Worm (Caenorhabditis elegans) whole organism, L1 larva: ENCODE measurements around the gene acox-1.6.

Experiments used
- C16A3.4 ChIP-seq: fragments of 150-350 bp; optimal IDR thresholded peaks from 2 replicates; lab custom pipeline; 2014; ENCODE audit warnings: missing biosample characterization, missing genetic modification characterization
- F16B12.6 ChIP-seq: fragments of 150-350 bp; optimal IDR thresholded peaks from 2 replicates; lab custom pipeline; 2014; ENCODE audit warnings: missing biosample characterization, missing genetic modification characterization
- ama-1 ChIP-seq: fragments of 150-350 bp; optimal IDR thresholded peaks from 2 replicates; lab custom pipeline; 2014
- ceh-63 ChIP-seq: fragments of 200-800 bp; sonication (Bioruptor generic); optimal IDR thresholded peaks from 2 replicates; lab custom pipeline; 2018; ENCODE audit warnings: mild to moderate bottlenecking, missing genetic modification characterization, missing compliant biosample characterization
- ceh-88 ChIP-seq: fragments of 200-800 bp; sonication (Bioruptor generic); IDR thresholded peaks from 2 replicates; pipeline ENCODE4 v1.3.6; 2022; ENCODE audit warnings: missing genetic modification characterization, missing compliant biosample characterization
- ces-1 ChIP-seq: fragments of 150-350 bp; optimal IDR thresholded peaks from 2 replicates; lab custom pipeline; 2014; ENCODE audit warnings: missing biosample characterization, missing genetic modification reagents, missing genetic modification characterization
- dpl-1 ChIP-seq, 3 experiments: fragments of 150-350 bp in 2 of 3; sonication (generic microtip) in 1 of 3; optimal IDR thresholded peaks; 2 replicates each; lab custom pipeline; 2014 to 2017; ENCODE audit warnings: missing biosample characterization in 3 of 3, missing genetic modification characterization in 3 of 3, missing genetic modification reagents in 3 of 3
- dsc-1 ChIP-seq: sonication (generic microtip); optimal IDR thresholded peaks from 2 replicates; lab custom pipeline; 2016; ENCODE audit warnings: mild to moderate bottlenecking, missing genetic modification characterization, missing compliant biosample characterization
- efl-1 ChIP-seq, 4 experiments: fragments of 150-350 bp; optimal IDR thresholded peaks in 3 of 4; peaks in 1 of 4; 1 replicate in 1 of 4; 2 replicates in 3 of 4; lab custom pipeline; 2014; ENCODE audit warnings: missing biosample characterization in 2 of 4, missing genetic modification characterization in 2 of 4, missing genetic modification reagents in 2 of 4
- egl-27 ChIP-seq, 2 experiments: fragments of 150-350 bp in 1 of 2; sonication (generic microtip); optimal IDR thresholded peaks; 3 replicates each; lab custom pipeline; 2017 to 2018; ENCODE audit warnings: missing biosample characterization in 2 of 2, missing genetic modification characterization in 2 of 2, missing genetic modification reagents in 2 of 2
- fkh-10 ChIP-seq: sonication (generic microtip); optimal IDR thresholded peaks from 2 replicates; lab custom pipeline; 2017; ENCODE audit warnings: missing biosample characterization, missing genetic modification reagents, missing genetic modification characterization
- fos-1 ChIP-seq: fragments of 150-350 bp; optimal IDR thresholded peaks from 2 replicates; lab custom pipeline; 2014; ENCODE audit warnings: missing biosample characterization, missing genetic modification characterization
- hlh-17 ChIP-seq: fragments of 200-800 bp; sonication (Bioruptor generic); optimal IDR thresholded peaks from 2 replicates; lab custom pipeline; 2018; ENCODE audit warnings: missing genetic modification characterization, mild to moderate bottlenecking, missing compliant biosample characterization, moderate library complexity, borderline replicate concordance
- hlh-4 ChIP-seq: sonication (generic microtip); optimal IDR thresholded peaks from 2 replicates; lab custom pipeline; 2016; ENCODE audit warnings: mild to moderate bottlenecking, missing genetic modification characterization, missing compliant biosample characterization
- hpl-2 ChIP-seq: fragments of 150-350 bp; optimal IDR thresholded peaks from 2 replicates; lab custom pipeline; 2014; ENCODE audit warnings: missing biosample characterization, missing genetic modification reagents, missing genetic modification characterization
- irx-1 ChIP-seq: sonication (generic microtip); optimal IDR thresholded peaks from 2 replicates; lab custom pipeline; 2016; ENCODE audit warnings: missing genetic modification characterization, missing compliant biosample characterization
- jun-1 ChIP-seq: fragments of 150-350 bp; optimal IDR thresholded peaks from 2 replicates; lab custom pipeline; 2014; ENCODE audit warnings: missing biosample characterization, missing genetic modification reagents, missing genetic modification characterization
- lin-13 ChIP-seq: fragments of 150-350 bp; optimal IDR thresholded peaks from 2 replicates; lab custom pipeline; 2014; ENCODE audit warnings: missing biosample characterization, missing genetic modification reagents, missing genetic modification characterization
- lin-15B ChIP-seq: fragments of 150-350 bp; sonication (generic microtip); optimal IDR thresholded peaks from 3 replicates; lab custom pipeline; 2014; ENCODE audit warnings: missing biosample characterization, missing genetic modification characterization
- lin-35 ChIP-seq, 2 experiments: fragments of 150-350 bp; optimal IDR thresholded peaks; 2 replicates each; lab custom pipeline; 2014; ENCODE audit warnings: missing biosample characterization in 2 of 2, missing genetic modification characterization in 2 of 2, missing genetic modification reagents in 2 of 2
- lir-3 ChIP-seq: sonication (generic microtip); optimal IDR thresholded peaks from 2 replicates; lab custom pipeline; 2016; ENCODE audit warnings: mild to moderate bottlenecking, missing genetic modification characterization, moderate library complexity, missing compliant biosample characterization; ENCODE audit not compliant: poor library complexity
- lsy-2 ChIP-seq, 2 experiments: fragments of 150-350 bp; optimal IDR thresholded peaks; 2 replicates each; lab custom pipeline; 2014; ENCODE audit warnings: missing biosample characterization in 2 of 2, missing genetic modification characterization in 2 of 2
- mef-2 ChIP-seq: fragments of 150-350 bp; optimal IDR thresholded peaks from 2 replicates; lab custom pipeline; 2014; ENCODE audit warnings: missing biosample characterization, missing genetic modification characterization
- nhr-11 ChIP-seq: fragments of 150-350 bp; optimal IDR thresholded peaks from 2 replicates; lab custom pipeline; 2014; ENCODE audit warnings: missing biosample characterization, missing genetic modification characterization
- nhr-12 ChIP-seq: sonication (generic microtip); optimal IDR thresholded peaks from 2 replicates; lab custom pipeline; 2017; ENCODE audit warnings: missing biosample characterization, missing genetic modification characterization
- nhr-19 ChIP-seq: fragments of 200-800 bp; sonication (Bioruptor generic); conservative IDR thresholded peaks from 2 replicates; pipeline ENCODE4 v1.3.6; 2022; ENCODE audit warnings: missing genetic modification characterization, missing compliant biosample characterization
- nhr-76 ChIP-seq: sonication (generic microtip); optimal IDR thresholded peaks from 2 replicates; lab custom pipeline; 2017; ENCODE audit warnings: missing biosample characterization, missing genetic modification characterization
- nhr-77 ChIP-seq: fragments of 150-350 bp; optimal IDR thresholded peaks from 2 replicates; lab custom pipeline; 2014; ENCODE audit warnings: missing biosample characterization, missing genetic modification characterization
- pag-3 ChIP-seq: sonication (generic microtip); optimal IDR thresholded peaks from 2 replicates; lab custom pipeline; 2017; ENCODE audit warnings: missing genetic modification characterization, mild to moderate bottlenecking, missing compliant biosample characterization, antibody characterized with exemption, borderline replicate concordance; ENCODE audit not compliant: insufficient read depth
- pax-3 ChIP-seq: fragments of 200-800 bp; sonication (Bioruptor generic); optimal IDR thresholded peaks from 2 replicates; lab custom pipeline; 2018; ENCODE audit warnings: mild to moderate bottlenecking, missing genetic modification characterization, moderate library complexity, missing compliant biosample characterization
- pqm-1 ChIP-seq: sonication (generic microtip); optimal IDR thresholded peaks from 3 replicates; lab custom pipeline; 2017; ENCODE audit warnings: missing biosample characterization, missing genetic modification characterization
- snpc-4 ChIP-seq: fragments of 150-350 bp; optimal IDR thresholded peaks from 2 replicates; lab custom pipeline; 2014; ENCODE audit warnings: missing biosample characterization, missing genetic modification characterization
- sox-4 ChIP-seq: sonication (generic microtip); optimal IDR thresholded peaks from 2 replicates; lab custom pipeline; 2016; ENCODE audit warnings: missing genetic modification characterization, missing compliant biosample characterization
- unc-62 ChIP-seq: fragments of 150-350 bp; optimal IDR thresholded peaks from 2 replicates; lab custom pipeline; 2014; ENCODE audit warnings: missing biosample characterization, missing genetic modification reagents, missing genetic modification characterization
- unc-98 ChIP-seq: fragments of 200-800 bp; sonication (Bioruptor generic); IDR thresholded peaks from 2 replicates; pipeline ENCODE4 v1.3.6; 2022; ENCODE audit warnings: missing genetic modification characterization, missing compliant biosample characterization
- ztf-11 ChIP-seq, 2 experiments: sonication (generic microtip); optimal IDR thresholded peaks; 2 replicates each; lab custom pipeline; 2016 to 2017; ENCODE audit warnings: missing genetic modification characterization in 2 of 2, missing biosample characterization in 1 of 2, missing compliant biosample characterization in 1 of 2

Gene acox-1.6

DNA sequence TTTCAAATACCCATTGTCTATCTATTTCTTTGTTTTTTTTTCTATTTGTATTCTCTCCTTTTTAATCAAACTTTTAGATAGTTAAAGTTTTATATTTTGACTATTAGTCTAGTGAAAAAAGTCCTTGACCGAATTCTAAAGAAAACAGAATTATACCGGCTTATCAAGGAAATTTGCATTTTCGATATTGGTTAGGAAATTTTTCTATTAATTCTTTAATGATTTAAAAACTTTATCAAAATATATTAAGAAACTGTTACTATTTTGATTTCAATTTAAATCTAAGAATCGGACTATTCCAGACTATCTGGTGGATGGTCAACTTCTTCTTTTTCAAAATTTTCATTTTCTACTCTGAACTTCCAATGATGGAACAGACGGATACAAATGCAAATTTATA is 10.3 kb downstream of the acox-1.6 start, which contains the start of gene Y7A5A.20:
Y7A5A.20 (plus strand) TSS at position 301 of the 400 bp plus-strand sequence.
- TF ChIP-seq lsy-2 (tag; optimal IDR thresholded peaks at IDR 0.05; lab: Kevin White, UChicago) (no peak), C16A3.4 (tag; lab: Kevin White, UChicago) (no peak), egl-27 (tag; optimal IDR thresholded peaks at IDR 0.05; lab: Kevin White, UChicago) (no peak), nhr-19 (no peak), efl-1 (optimal IDR thresholded peaks at IDR 0.05; lab: Kevin White, UChicago) (no peak), efl-1 (GFP tag; optimal IDR thresholded peaks at IDR 0.05 in 1 of 2; lab: Kevin White, UChicago) (no peak), pqm-1 (tag; lab: Kevin White, UChicago) (no peak), F16B12.6 (tag; lab: Kevin White, UChicago) (no peak), nhr-77 (tag; lab: Kevin White, UChicago) (no peak), unc-62 (GFP tag; lab: Kevin White, UChicago) (no peak), snpc-4 (no peak), ceh-63 (no peak), mef-2 (tag; lab: Kevin White, UChicago) (no peak), jun-1 (no peak), ceh-88 (GFP tag; lab: Robert Waterston, UW) (no peak), nhr-12 (no peak), sox-4 (no peak), hpl-2 (no peak)

- TF ChIP-seq lir-3 (tag; lab: Kevin White, UChicago) = no peak
- TF ChIP-seq ces-1 (GFP tag; lab: Kevin White, UChicago) = no peak
- no peak for TF ChIP-seq ama-1 (lab: Kevin White, UChicago)
- TF ChIP-seq lin-35 (GFP tag; optimal IDR thresholded peaks at IDR 0.05; lab: Kevin White, UChicago) = no peak
- TF ChIP-seq unc-98 (GFP tag; lab: Robert Waterston, UW) = no peak
- no peak for TF ChIP-seq fos-1 (tag; lab: Kevin White, UChicago)
Observed at ce11 chrX:15826866-15827265, 11.5 kb downstream of the acox-1.6 start, which contains the start of gene Y7A5A.9. Gene Y7A5A.9 (plus strand): TSS chrX:15827166.

- TF ChIP-seq efl-1 (optimal IDR thresholded peaks at IDR 0.05; lab: Kevin White, UChicago) (no peak), efl-1 (GFP tag; optimal IDR thresholded peaks at IDR 0.05 in 1 of 2; lab: Kevin White, UChicago) (no peak), hlh-17 (no peak), irx-1 (tag; lab: Kevin White, UChicago) (no peak), fkh-10 (GFP tag; lab: Kevin White, UChicago) (no peak), ztf-11 (tag; optimal IDR thresholded peaks at IDR 0.05; lab: Kevin White, UChicago) (no peak), pag-3 (tag; lab: Kevin White, UChicago) (no peak), lin-15B (tag; lab: Kevin White, UChicago) (no peak), nhr-76 (tag; lab: Kevin White, UChicago) (no peak), lsy-2 (tag; optimal IDR thresholded peaks at IDR 0.05; lab: Kevin White, UChicago) (no peak), lin-13 (GFP tag; lab: Kevin White, UChicago) (no peak), pax-3 (tag; lab: Kevin White, UChicago) (no peak), hlh-4 (tag; lab: Kevin White, UChicago) (no peak), snpc-4 (no peak)
Observed at ce11 chrX:15822197-15822596, 16.1 kb downstream of the acox-1.6 start, which contains the start of gene Y7A5A.8. Gene Y7A5A.8 (plus strand): TSS chrX:15822497.

DNA sequence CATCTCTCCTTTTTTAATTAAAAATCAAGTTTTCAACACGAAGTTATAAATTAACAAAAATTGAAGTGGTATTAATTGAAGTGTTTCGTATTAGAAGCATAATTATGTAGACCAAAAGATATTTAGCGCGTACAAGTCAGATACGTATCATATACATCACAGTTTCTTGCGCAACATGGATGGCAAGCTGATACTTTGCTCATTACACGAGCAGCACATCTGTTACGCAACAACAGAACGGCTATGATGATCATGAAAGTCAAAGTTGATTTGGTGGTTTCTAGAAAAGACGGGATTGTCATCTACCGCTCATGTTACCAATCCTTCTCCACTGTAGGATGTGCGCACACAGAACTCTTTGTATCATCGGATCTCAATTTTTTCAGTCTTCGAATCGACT is 23.8 kb downstream of the acox-1.6 start:
- TF ChIP-seq dsc-1 (tag; lab: Kevin White, UChicago) (no peak), hlh-17 (no peak), nhr-11 (tag; lab: Kevin White, UChicago) (no peak), lir-3 (tag; lab: Kevin White, UChicago) (no peak), F16B12.6 (tag; lab: Kevin White, UChicago) (no peak), dpl-1 (GFP tag; optimal IDR thresholded peaks at IDR 0.05; lab: Kevin White, UChicago) (no peak)
